Fruit fly (Drosophila melanogaster) whole organism, embryonic: ENCODE data around the gene raw.

Experiments
- CG10209 ChIP-seq: fragments of 200-800 bp; sonication (Bioruptor generic); optimal IDR thresholded peaks from 3 replicates; lab custom pipeline; 2017; ENCODE audit warnings: missing biosample characterization, mild to moderate bottlenecking, missing genetic modification characterization, missing genetic modification reagents
- CG13123 ChIP-seq: fragments of 200-800 bp; sonication (Bioruptor generic); optimal IDR thresholded peaks from 2 replicates; lab custom pipeline; 2016; ENCODE audit warnings: missing biosample characterization, missing genetic modification characterization
- Rx ChIP-seq: fragments of 200-800 bp; sonication (Bioruptor generic); IDR thresholded peaks from 2 replicates; pipeline ENCODE4 v1.3.6; 2022; ENCODE audit warnings: missing biosample characterization, missing genetic modification characterization

DNA sequence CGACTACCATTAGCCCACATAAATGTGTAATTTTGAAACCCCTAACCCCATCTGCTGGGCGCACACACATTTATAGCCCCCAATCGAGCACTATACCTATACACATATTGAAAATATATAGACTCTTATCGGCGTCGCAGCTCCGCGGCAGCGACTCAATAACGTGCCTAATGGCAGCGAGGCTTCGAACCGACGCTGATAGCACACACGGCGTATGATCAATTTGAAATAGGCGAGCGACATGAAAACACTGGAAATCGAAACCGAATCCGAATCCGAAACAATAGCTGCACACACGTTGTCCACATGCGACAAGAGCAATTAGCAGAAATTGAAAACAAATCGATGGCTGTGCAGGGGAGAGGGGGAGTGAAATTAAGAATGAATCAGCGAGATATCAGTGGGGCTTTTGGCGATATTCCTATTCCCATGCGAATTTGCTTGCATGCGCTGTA lies 46.2 kb downstream of the raw start:
- TF ChIP-seq CG13123 (GFP tag; lab: Kevin White, UChicago) (no peak), Rx (GFP tag; lab: Robert Waterston, UW) (no peak), CG10209 (no peak)
